Fruit fly (Drosophila melanogaster): Measurements from ENCODE around the gene CG9117.

DNA sequence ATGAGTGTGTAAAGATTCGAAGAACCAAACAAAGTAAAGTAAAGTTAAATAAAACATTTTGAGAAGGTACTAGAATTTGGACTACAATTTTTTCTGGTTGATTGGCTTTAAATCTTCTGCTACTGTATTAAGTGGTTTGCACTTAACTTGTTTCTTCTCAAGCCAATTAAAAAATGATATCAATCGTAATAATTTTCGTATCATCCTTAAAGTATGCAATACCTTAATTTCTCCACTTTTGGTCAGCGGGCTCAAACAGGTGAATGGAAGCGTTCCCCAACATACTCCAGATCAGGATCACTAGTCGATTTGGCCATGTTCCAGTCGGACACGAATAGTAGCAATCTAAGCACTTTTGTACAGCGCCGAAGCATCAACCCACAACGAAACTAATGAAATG is 36.2 kb upstream of the CG9117 start:
- TF ChIP-seq gl (tag; optimal IDR thresholded peaks at IDR 0.05): no peak
- no peak for TF ChIP-seq CG14655 (GFP tag; optimal IDR thresholded peaks at IDR 0.05)
- no peak for TF ChIP-seq EcR (GFP tag; optimal IDR thresholded peaks at IDR 0.05)
- TF ChIP-seq CG10348 (GFP tag; IDR thresholded peaks at IDR 0.05): no peak
- no peak for TF ChIP-seq Ets98B (GFP tag; IDR thresholded peaks at IDR 0.05)
- no peak for TF ChIP-seq Pif1A (GFP tag; optimal IDR thresholded peaks at IDR 0.05)
- no peak for TF ChIP-seq fd96Ca (GFP tag; IDR thresholded peaks at IDR 0.05)
